Fruit fly (Drosophila melanogaster): ENCODE data around the gene CG9801.

The CG9801 gene

DNA sequence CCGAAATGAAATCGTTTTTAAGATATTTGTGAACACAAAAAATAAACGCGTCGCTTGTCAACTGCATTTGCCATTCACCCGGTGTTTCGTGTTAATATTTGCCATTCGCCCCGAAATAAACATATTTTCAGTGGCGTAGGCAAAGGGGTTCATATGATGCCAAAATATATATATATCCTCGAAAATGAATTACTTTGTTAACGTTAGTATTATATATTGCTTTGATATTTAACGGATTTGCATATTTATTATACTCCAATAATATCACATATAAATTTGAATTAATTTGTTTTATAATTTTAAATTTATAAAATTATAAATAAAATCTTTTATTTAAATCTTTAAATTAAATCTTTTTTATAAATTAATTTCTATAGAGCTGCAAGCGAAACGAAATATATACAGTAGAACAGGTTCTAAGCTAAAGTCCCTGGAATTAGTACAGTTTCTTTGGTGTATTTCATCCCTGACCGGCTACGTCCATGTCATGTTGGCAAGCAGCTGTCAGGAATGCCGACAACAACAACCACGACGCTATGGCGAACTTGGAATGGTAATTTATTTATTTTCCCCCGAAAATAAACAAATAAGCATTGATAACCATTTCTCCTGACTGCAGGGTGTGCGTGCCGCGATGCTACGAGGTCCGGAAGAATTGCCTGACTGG lies 15.7 kb downstream of the CG9801 start, which contains the start of the genes M1BP and CG8202:
TSS of gene M1BP (minus strand) at position 102 of the 667 bp plus-strand sequence.
TSS of gene CG8202 (plus strand) at position 495 of the 667 bp plus-strand sequence.
- TF ChIP-seq usp (GFP tag; optimal IDR thresholded peaks at IDR 0.05) = no peak
- no peak for TF ChIP-seq CG8478 (optimal IDR thresholded peaks at IDR 0.05)
- no peak for TF ChIP-seq EcR (GFP tag; optimal IDR thresholded peaks at IDR 0.05)
- TF ChIP-seq Dll (optimal IDR thresholded peaks at IDR 0.05) = no peak
- TF ChIP-seq psq (optimal IDR thresholded peaks at IDR 0.05) = no peak
- no peak for TF ChIP-seq pan (optimal IDR thresholded peaks at IDR 0.05)

DNA sequence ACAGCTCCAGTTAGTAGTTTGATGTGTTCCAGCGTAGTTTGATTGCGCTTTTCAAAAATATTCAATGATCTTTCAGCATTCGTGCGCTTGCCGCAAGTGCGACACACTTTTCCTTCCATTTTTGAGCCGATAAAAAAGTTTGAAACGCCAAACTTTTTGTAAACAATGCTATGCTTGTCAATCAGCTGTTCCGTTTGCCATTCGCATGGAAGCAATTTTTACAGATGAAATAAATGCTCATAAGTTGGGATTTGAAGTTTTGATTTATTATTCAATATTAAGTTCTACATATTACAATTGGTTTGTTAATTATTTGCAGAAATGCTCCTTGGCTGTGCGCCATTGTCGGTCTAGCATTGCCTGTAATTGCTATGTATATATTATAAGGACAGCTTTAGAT lies 17.9 kb downstream of the CG9801 start, which contains the start of gene ranshi:
TSS of gene ranshi (minus strand) at position 152 of the 400 bp plus-strand sequence.
- TF ChIP-seq pan (optimal IDR thresholded peaks at IDR 0.05) (no peak), psq (optimal IDR thresholded peaks at IDR 0.05) (no peak)

DNA sequence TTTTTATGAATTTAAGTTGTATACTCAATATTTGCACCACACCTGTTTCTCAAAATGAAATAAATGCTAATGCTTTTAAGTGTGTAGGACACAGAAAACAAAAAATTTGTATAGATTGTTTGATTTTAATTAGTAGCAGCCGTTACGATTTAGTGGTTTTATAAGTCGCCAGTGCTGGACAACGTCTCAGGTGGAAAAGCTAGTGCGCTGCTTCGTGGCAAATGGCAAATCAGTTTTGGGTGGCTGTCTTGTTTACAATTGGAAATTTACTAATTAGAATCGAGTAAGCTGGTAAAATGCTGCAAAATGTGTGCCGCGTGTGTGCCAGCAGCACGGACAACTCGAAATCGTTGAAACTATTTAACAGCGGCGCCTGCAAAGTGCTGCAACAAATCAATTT lies 20.8 kb downstream of the CG9801 start, which contains the start of gene CG8159:
TSS of gene CG8159 (plus strand) at position 223 of the 400 bp plus-strand sequence.
- no peak for TF ChIP-seq CG8478 (optimal IDR thresholded peaks at IDR 0.05)
- TF ChIP-seq pan (optimal IDR thresholded peaks at IDR 0.05) = no peak
- TF ChIP-seq EcR (GFP tag; optimal IDR thresholded peaks at IDR 0.05) = no peak
- TF ChIP-seq psq (optimal IDR thresholded peaks at IDR 0.05) = no peak
- no peak for TF ChIP-seq Dll (optimal IDR thresholded peaks at IDR 0.05)
- no peak for TF ChIP-seq usp (GFP tag; optimal IDR thresholded peaks at IDR 0.05)

DNA sequence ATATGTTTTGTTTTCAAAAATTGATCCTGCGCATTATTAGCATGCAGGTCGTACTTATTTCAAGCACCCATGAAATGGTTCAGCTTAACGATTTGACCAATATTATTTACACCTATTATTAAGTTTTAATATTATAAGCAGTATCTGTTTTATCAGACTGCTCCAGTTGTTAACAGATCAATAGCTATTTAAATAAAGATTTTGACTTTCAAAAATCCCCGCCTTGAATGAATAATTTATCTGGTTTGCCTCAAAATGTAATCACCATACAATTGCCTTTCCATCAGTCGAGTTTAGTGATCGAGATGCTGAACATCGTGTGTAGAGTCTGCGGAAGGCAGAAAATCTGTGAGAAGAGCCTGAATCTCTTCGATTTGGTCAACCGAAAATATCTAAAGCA lies 22.3 kb downstream of the CG9801 start, which contains the start of gene ouib:
TSS of gene ouib (plus strand) at position 301 of the 400 bp plus-strand sequence.
- TF ChIP-seq EcR (GFP tag; optimal IDR thresholded peaks at IDR 0.05) (no peak), Dll (optimal IDR thresholded peaks at IDR 0.05) (no peak), psq (optimal IDR thresholded peaks at IDR 0.05) (no peak), CG8478 (optimal IDR thresholded peaks at IDR 0.05) (no peak), pan (optimal IDR thresholded peaks at IDR 0.05) (no peak), usp (GFP tag; optimal IDR thresholded peaks at IDR 0.05) (no peak)

DNA sequence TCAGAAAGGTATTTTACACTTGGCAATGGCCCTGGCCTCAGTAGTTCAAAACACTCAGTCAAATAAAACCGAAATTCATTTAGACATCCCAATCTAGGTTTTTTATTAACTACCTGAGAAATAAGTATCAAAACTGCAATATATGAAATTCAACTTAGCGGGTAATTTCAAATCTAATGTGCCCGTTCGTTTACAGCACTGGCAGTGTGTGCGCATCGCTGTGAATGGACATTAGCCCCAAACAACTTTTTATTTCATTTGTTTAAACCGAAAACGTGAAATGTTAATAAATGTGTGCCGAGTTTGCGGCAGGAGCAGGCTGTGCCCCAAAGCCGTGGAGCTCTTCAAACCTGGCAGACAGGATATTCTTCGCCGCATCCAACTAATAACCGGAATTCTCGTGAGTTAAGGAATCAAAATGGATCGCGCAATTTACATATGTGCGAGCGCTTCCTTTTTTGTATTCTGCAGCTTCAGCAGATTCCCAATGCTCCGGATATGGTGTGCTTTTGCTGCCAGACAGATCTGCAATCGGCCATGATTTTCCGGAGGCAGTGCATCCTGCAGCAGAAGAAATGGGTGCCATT lies 24.4 kb downstream of the CG9801 start, which contains the start of gene nom:
TSS of gene nom (plus strand) at position 213 of the 587 bp plus-strand sequence.
- no peak for TF ChIP-seq Dll (optimal IDR thresholded peaks at IDR 0.05)
- TF ChIP-seq usp (GFP tag; optimal IDR thresholded peaks at IDR 0.05) = no peak

DNA sequence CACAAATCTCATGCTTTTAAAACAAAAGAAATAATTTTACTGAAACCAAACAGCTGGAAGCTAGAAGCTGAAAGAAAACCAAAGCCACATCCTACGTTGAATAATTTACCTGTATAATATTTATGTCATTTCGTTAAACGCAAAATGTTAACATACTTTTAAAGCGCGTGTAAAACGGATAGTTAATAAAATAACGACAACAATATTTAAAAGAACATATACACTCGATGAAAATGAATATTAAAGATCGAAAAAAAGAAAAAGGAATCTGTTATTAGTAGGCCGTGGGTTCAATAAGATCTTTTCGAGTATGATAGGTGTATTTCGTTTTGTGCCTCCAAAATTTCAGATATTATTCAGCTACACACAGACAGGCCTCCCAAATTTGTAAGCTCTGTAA lies 26.4 kb downstream of the CG9801 start, which contains the start of gene CG8136:
TSS of gene CG8136 (plus strand) at position 301 of the 400 bp plus-strand sequence.
- TF ChIP-seq psq (optimal IDR thresholded peaks at IDR 0.05) (no peak), usp (GFP tag; optimal IDR thresholded peaks at IDR 0.05) (no peak), pan (optimal IDR thresholded peaks at IDR 0.05) (no peak), Dll (optimal IDR thresholded peaks at IDR 0.05) (no peak), CG8478 (optimal IDR thresholded peaks at IDR 0.05) (no peak), EcR (GFP tag; optimal IDR thresholded peaks at IDR 0.05) (no peak)

DNA sequence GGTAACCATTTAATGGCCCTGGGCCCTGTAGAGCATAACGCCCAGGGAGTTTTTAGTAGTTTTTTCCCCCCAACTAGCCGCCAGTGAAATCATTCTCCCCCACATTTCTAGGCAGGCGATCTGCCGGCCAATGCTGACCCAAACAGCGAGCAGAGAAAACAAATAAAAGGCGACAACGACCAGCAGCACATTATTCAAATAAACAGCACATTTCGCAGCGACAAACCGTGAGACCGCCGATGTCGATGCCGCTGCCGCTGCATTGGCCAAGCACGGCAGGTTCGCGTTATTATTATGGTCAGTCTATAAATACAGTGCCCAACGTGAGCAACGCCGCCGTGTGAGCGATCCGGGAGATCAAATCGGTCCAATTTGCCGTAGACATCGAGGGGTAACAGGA lies 28.6 kb downstream of the CG9801 start, which contains the start of gene CG11760:
TSS of gene CG11760 (plus strand) at position 301 of the 400 bp plus-strand sequence.
- no peak for TF ChIP-seq psq (optimal IDR thresholded peaks at IDR 0.05)
- no peak for TF ChIP-seq CG8478 (optimal IDR thresholded peaks at IDR 0.05)
- TF ChIP-seq Dll (optimal IDR thresholded peaks at IDR 0.05) = no peak
- TF ChIP-seq EcR (GFP tag; optimal IDR thresholded peaks at IDR 0.05) = no peak
- no peak for TF ChIP-seq usp (GFP tag; optimal IDR thresholded peaks at IDR 0.05)
- TF ChIP-seq pan (optimal IDR thresholded peaks at IDR 0.05) = no peak

DNA sequence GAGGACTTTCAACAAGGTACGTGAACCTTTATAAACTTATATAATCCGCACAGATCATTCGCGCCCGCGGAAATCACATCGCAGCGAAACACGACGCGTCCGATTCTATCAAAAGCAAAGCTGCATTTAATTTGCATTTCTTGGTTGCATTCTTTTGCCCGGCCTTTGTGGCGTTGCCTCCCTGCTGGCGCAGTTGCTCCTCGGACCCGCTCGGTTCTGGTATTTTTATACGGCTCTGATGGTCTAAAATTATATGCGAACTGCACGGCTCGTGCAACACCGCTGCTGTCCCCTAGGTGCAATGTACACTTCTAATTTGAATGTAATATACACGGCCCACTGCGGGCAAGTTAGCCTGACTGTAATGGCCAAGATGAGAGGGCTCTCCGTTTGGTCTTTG lies 29.1 kb downstream of the CG9801 start, which contains the start of gene Cks85A:
TSS of gene Cks85A (minus strand) at position 101 of the 400 bp plus-strand sequence.
- TF ChIP-seq psq (optimal IDR thresholded peaks at IDR 0.05) = no peak
- TF ChIP-seq EcR (GFP tag; optimal IDR thresholded peaks at IDR 0.05) = no peak
- no peak for TF ChIP-seq usp (GFP tag; optimal IDR thresholded peaks at IDR 0.05)
- no peak for TF ChIP-seq Dll (optimal IDR thresholded peaks at IDR 0.05)
- no peak for TF ChIP-seq CG8478 (optimal IDR thresholded peaks at IDR 0.05)
- no peak for TF ChIP-seq pan (optimal IDR thresholded peaks at IDR 0.05)

DNA sequence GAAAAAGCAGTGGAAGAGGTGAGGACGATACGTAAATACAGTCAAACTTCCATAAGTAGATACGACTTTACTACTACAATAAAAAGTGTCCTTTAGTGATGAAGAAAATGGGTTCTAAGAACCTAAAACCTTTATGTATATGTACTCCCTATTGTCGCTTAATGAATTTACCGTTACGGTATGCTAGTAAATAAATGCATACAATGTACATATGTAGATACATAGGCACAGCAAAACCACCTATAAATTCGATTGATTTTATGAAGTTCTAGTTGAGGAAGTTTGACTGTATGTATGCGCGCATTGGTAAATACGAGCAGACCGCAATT lies 31.0 kb downstream of the CG9801 start:
- TF ChIP-seq Dll (optimal IDR thresholded peaks at IDR 0.05) (no peak), pan (optimal IDR thresholded peaks at IDR 0.05) (no peak), psq (optimal IDR thresholded peaks at IDR 0.05) (no peak), usp (GFP tag; optimal IDR thresholded peaks at IDR 0.05) (no peak), CG8478 (optimal IDR thresholded peaks at IDR 0.05) (no peak), EcR (GFP tag; optimal IDR thresholded peaks at IDR 0.05) (no peak)

DNA sequence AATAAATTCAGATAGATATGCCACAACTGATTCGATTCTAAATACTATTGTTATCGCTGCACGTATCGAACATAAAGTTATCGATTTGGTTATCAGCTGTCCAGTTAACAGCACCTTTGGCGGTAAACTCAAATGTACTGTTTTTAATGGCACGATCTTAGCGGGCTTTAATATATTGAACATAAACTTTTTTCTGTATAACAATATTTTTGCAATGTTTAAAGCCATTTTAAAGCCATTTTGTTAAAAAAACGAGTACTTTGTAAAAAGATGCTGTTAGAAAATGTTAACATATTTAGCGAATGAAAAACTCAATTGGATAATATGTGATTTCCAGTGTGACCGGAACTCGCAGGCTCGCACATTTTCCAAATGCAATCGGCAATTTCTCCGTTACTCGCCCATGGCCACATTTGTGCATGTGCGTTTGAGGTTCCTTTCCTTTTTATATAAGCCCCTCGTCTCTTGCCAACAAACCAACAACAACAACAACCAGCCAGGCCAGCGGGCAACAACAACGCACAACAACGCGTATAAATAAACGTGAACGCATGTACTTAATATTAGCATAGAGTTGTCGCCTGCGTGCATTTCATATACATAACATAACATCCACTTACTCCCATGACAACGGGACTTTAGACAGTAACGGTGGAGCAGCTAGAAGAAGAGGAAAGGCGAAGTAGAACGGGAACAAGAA lies 31.5 kb downstream of the CG9801 start, which contains the start of gene TMEM216:
TSS of gene TMEM216 (plus strand) at position 393 of the 700 bp plus-strand sequence.
- TF ChIP-seq Dll (optimal IDR thresholded peaks at IDR 0.05) = no peak
- no peak for TF ChIP-seq CG8478 (optimal IDR thresholded peaks at IDR 0.05)
- TF ChIP-seq EcR (GFP tag; optimal IDR thresholded peaks at IDR 0.05) = no peak
- TF ChIP-seq pan (optimal IDR thresholded peaks at IDR 0.05) = no peak
- no peak for TF ChIP-seq usp (GFP tag; optimal IDR thresholded peaks at IDR 0.05)
- no peak for TF ChIP-seq psq (optimal IDR thresholded peaks at IDR 0.05)

DNA sequence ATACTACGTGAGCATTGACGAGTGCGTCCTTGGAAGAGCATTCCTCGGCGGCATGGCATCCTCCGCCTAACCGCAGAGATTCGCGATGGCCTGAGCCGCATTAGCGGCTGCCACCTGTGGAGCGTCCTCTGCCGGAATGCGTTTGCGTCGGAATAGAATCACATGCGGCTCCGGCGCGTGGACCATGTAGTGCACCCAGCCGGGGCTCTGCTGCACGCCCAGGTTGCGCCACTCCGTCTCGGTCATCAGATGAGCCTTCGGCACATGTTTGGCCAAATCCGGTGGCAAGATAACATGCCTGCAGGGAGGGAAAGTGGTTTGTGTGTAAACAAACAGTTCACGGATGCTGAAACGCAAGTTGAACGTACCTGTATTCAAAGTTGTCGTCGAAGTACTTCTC lies 32.1 kb downstream of the CG9801 start:
- TF ChIP-seq psq (optimal IDR thresholded peaks at IDR 0.05) (no peak), EcR (GFP tag; optimal IDR thresholded peaks at IDR 0.05) (no peak), Dll (optimal IDR thresholded peaks at IDR 0.05) (no peak), CG8478 (optimal IDR thresholded peaks at IDR 0.05) (no peak), usp (GFP tag; optimal IDR thresholded peaks at IDR 0.05) (no peak), pan (optimal IDR thresholded peaks at IDR 0.05) (no peak)

DNA sequence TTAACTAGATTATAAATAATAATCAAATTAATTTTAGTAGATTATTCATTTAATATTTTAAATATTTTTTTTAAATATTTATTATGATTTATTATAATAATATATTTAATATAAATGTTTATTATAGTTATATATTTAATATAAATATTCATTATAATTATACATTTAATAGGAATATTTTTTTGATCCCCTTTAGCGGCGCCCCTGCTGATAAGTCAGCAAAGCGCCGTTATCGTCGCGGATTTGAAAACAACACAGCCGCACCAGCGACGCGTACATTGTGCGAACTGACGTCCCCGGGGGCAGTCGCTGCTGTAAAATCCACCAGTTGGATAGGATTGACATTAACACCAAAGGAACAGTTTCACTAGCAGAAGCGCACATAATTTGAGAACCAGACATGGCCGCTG lies 34.7 kb downstream of the CG9801 start, which contains the start of gene CG8112:
TSS of gene CG8112 (plus strand) at position 212 of the 410 bp plus-strand sequence.
- no peak for TF ChIP-seq EcR (GFP tag; optimal IDR thresholded peaks at IDR 0.05)
- no peak for TF ChIP-seq CG8478 (optimal IDR thresholded peaks at IDR 0.05)
- TF ChIP-seq Dll (optimal IDR thresholded peaks at IDR 0.05) = no peak
- no peak for TF ChIP-seq psq (optimal IDR thresholded peaks at IDR 0.05)
- no peak for TF ChIP-seq pan (optimal IDR thresholded peaks at IDR 0.05)
- no peak for TF ChIP-seq usp (GFP tag; optimal IDR thresholded peaks at IDR 0.05)

All from whole organism.